Worm (Caenorhabditis elegans) whole organism, early embryonic: ENCODE results near the gene cox-5A.
A peak's percentile ranks its signal among the peaks of the same experiment; 100 is the strongest.

ENCODE experiments used
- B0310.2 ChIP-seq: sonication (generic microtip); optimal IDR thresholded peaks from 2 replicates; lab custom pipeline; 2016; ENCODE audit warnings: mild to moderate bottlenecking, missing genetic modification characterization, missing compliant biosample characterization
- F13C5.2 ChIP-seq: sonication (generic microtip); optimal IDR thresholded peaks from 2 replicates; lab custom pipeline; 2017; ENCODE audit warnings: mild to moderate bottlenecking, missing genetic modification characterization, inconsistent platforms, missing compliant biosample characterization
- aly-1 ChIP-seq: sonication (generic microtip); optimal IDR thresholded peaks from 2 replicates; lab custom pipeline; 2016; ENCODE audit warnings: missing genetic modification characterization, missing compliant biosample characterization
- ama-1 ChIP-seq: fragments of 150-350 bp; optimal IDR thresholded peaks from 2 replicates; lab custom pipeline; 2014
- ceh-13 ChIP-seq: fragments of 200-800 bp; sonication (Bioruptor generic); optimal IDR thresholded peaks from 2 replicates; lab custom pipeline; 2018; ENCODE audit warnings: mild to moderate bottlenecking, missing genetic modification characterization, missing compliant biosample characterization
- ceh-36 ChIP-seq: sonication (generic microtip); optimal IDR thresholded peaks from 2 replicates; lab custom pipeline; 2016; ENCODE audit warnings: missing genetic modification characterization, inconsistent platforms, missing compliant biosample characterization
- ets-7 ChIP-seq: sonication (generic microtip); optimal IDR thresholded peaks from 2 replicates; lab custom pipeline; 2016; ENCODE audit warnings: missing genotype, missing genetic modification characterization, missing compliant biosample characterization
- flt-1 ChIP-seq: fragments of 200-800 bp; sonication (Bioruptor generic); IDR thresholded peaks from 2 replicates; pipeline ENCODE4 v1.3.6; 2022; ENCODE audit warnings: missing genetic modification characterization, missing compliant biosample characterization
- hmbx-1 ChIP-seq: sonication (generic microtip); optimal IDR thresholded peaks from 2 replicates; lab custom pipeline; 2016; ENCODE audit warnings: mild to moderate bottlenecking, missing genetic modification characterization, missing compliant biosample characterization
- hmg-4 ChIP-seq: fragments of 200-800 bp; sonication (Bioruptor generic); optimal IDR thresholded peaks from 2 replicates; lab custom pipeline; 2018; ENCODE audit warnings: mild to moderate bottlenecking, missing genetic modification characterization, missing compliant biosample characterization
- hnd-1 ChIP-seq: sonication (generic microtip); optimal IDR thresholded peaks from 2 replicates; lab custom pipeline; 2016; ENCODE audit warnings: missing genetic modification characterization, missing compliant biosample characterization
- pes-1 ChIP-seq: fragments of 200-800 bp; sonication (Bioruptor generic); IDR thresholded peaks from 2 replicates; pipeline ENCODE4 v1.3.6; 2022; ENCODE audit warnings: missing genetic modification reagents, missing genetic modification characterization, missing compliant biosample characterization
- scrt-1 ChIP-seq: fragments of 200-800 bp; sonication (Bioruptor generic); IDR thresholded peaks from 2 replicates; pipeline ENCODE4 v1.3.6; 2022; ENCODE audit warnings: missing genetic modification characterization, missing compliant biosample characterization
- sea-1 ChIP-seq: fragments of 200-800 bp; sonication (Bioruptor generic); conservative IDR thresholded peaks from 2 replicates; pipeline ENCODE4 v1.3.6; 2022; ENCODE audit warnings: missing genetic modification characterization, missing compliant biosample characterization
- tbx-11 ChIP-seq: fragments of 200-800 bp; sonication (Bioruptor generic); IDR thresholded peaks from 2 replicates; pipeline ENCODE4 v1.3.6; 2022; ENCODE audit warnings: missing genetic modification characterization, missing compliant biosample characterization
- tbx-37 ChIP-seq: fragments of 200-800 bp; sonication (Bioruptor generic); conservative IDR thresholded peaks from 2 replicates; pipeline ENCODE4 v1.3.6; 2022; ENCODE audit warnings: missing genetic modification reagents, missing genetic modification characterization, missing compliant biosample characterization
- tra-4 ChIP-seq: sonication (generic microtip); optimal IDR thresholded peaks from 2 replicates; lab custom pipeline; 2017; ENCODE audit warnings: missing genetic modification characterization, missing compliant biosample characterization

The cox-5A gene

ce11 chrIII:12925947-12926607 lies 20.8 kb downstream of the cox-5A start, which contains the start of the genes npp-25 and mrps-10:
TSS of gene npp-25 (minus strand) at chrIII:12925997.
TSS of gene mrps-10 (plus strand) at chrIII:12926557.
- TF ChIP-seq aly-1, result no peak
- TF ChIP-seq F13C5.2 (tag; lab: Kevin White, UChicago), result peak; percentile 26

- TF ChIP-seq tra-4 (tag; lab: Kevin White, UChicago) (no peak), tbx-37 (no peak), scrt-1 (GFP tag; lab: Robert Waterston, UW) (no peak), B0310.2 (no peak), ets-7 (tag; lab: Kevin White, UChicago) (no peak), pes-1 (GFP tag; lab: Robert Waterston, UW) (no peak), ceh-13 (GFP tag; lab: Kevin White, UChicago) (no peak), tbx-11 (GFP tag; lab: Robert Waterston, UW) (no peak), ama-1 (lab: Kevin White, UChicago) (no peak), hnd-1 (tag; lab: Kevin White, UChicago) (no peak), sea-1 (GFP tag; lab: Robert Waterston, UW) (no peak), hmbx-1 (tag; lab: Kevin White, UChicago) (no peak), hmg-4 (GFP tag; lab: Kevin White, UChicago) (no peak), aly-1 (no peak), ceh-36 (no peak), flt-1 (GFP tag; lab: Robert Waterston, UW) (no peak), F13C5.2 (tag; lab: Kevin White, UChicago) (no peak)
Observed at ce11 chrIII:12929573-12929972, 24.3 kb downstream of the cox-5A start, which contains the start of gene Y37D8A.19. TSS of gene Y37D8A.19 (plus strand) at chrIII:12929873.

- no peak for TF ChIP-seq scrt-1 (GFP tag; lab: Robert Waterston, UW)
- TF ChIP-seq hmg-4 (GFP tag; lab: Kevin White, UChicago), result no peak
- no peak for TF ChIP-seq pes-1 (GFP tag; lab: Robert Waterston, UW)
- TF ChIP-seq F13C5.2 (tag; lab: Kevin White, UChicago), result no peak
- no peak for TF ChIP-seq hmbx-1 (tag; lab: Kevin White, UChicago)
- TF ChIP-seq ceh-13 (GFP tag; lab: Kevin White, UChicago), result no peak
- no peak for TF ChIP-seq B0310.2
- no peak for TF ChIP-seq flt-1 (GFP tag; lab: Robert Waterston, UW)
- no peak for TF ChIP-seq tbx-11 (GFP tag; lab: Robert Waterston, UW)
- TF ChIP-seq ceh-36, result no peak
- no peak for TF ChIP-seq hnd-1 (tag; lab: Kevin White, UChicago)
- no peak for TF ChIP-seq aly-1
Observed at ce11 chrIII:12931108-12931507, 25.8 kb downstream of the cox-5A start.

- TF ChIP-seq hmg-4 (GFP tag; lab: Kevin White, UChicago) (no peak), ets-7 (tag; lab: Kevin White, UChicago) (no peak), aly-1 (no peak), tra-4 (tag; lab: Kevin White, UChicago) (no peak), hnd-1 (tag; lab: Kevin White, UChicago) (no peak), ceh-13 (GFP tag; lab: Kevin White, UChicago) (no peak)
Observed at ce11 chrIII:12931786-12932427, 26.6 kb downstream of the cox-5A start, which contains the start of gene rbm-7. TSS of gene rbm-7 (minus strand) at chrIII:12931867.

ce11 chrIII:12932776-12933175 lies 27.5 kb downstream of the cox-5A start:
- no peak for TF ChIP-seq ceh-13 (GFP tag; lab: Kevin White, UChicago)
- no peak for TF ChIP-seq pes-1 (GFP tag; lab: Robert Waterston, UW)
- TF ChIP-seq ama-1 (lab: Kevin White, UChicago), result no peak
- TF ChIP-seq B0310.2, result no peak
- no peak for TF ChIP-seq flt-1 (GFP tag; lab: Robert Waterston, UW)
- TF ChIP-seq tbx-37, result no peak
- TF ChIP-seq hmg-4 (GFP tag; lab: Kevin White, UChicago), result no peak
- no peak for TF ChIP-seq hnd-1 (tag; lab: Kevin White, UChicago)
- TF ChIP-seq tbx-11 (GFP tag; lab: Robert Waterston, UW), result no peak
- TF ChIP-seq sea-1 (GFP tag; lab: Robert Waterston, UW), result no peak
- no peak for TF ChIP-seq hmbx-1 (tag; lab: Kevin White, UChicago)
- no peak for TF ChIP-seq tra-4 (tag; lab: Kevin White, UChicago)
- TF ChIP-seq scrt-1 (GFP tag; lab: Robert Waterston, UW), result no peak
- TF ChIP-seq aly-1, result no peak
- TF ChIP-seq F13C5.2 (tag; lab: Kevin White, UChicago), result no peak

ce11 chrIII:12934417-12934816 lies 29.1 kb downstream of the cox-5A start, which contains the start of gene epg-3:
TSS of gene epg-3 (plus strand) at chrIII:12934717.
- TF ChIP-seq tra-4 (tag; lab: Kevin White, UChicago) (no peak), ets-7 (tag; lab: Kevin White, UChicago) (no peak), pes-1 (GFP tag; lab: Robert Waterston, UW) (no peak), tbx-11 (GFP tag; lab: Robert Waterston, UW) (no peak), ceh-13 (GFP tag; lab: Kevin White, UChicago) (no peak), tbx-37 (no peak), flt-1 (GFP tag; lab: Robert Waterston, UW) (no peak), sea-1 (GFP tag; lab: Robert Waterston, UW) (no peak), scrt-1 (GFP tag; lab: Robert Waterston, UW) (no peak), aly-1 (no peak), ceh-36 (no peak), hnd-1 (tag; lab: Kevin White, UChicago) (no peak), hmg-4 (GFP tag; lab: Kevin White, UChicago) (no peak), B0310.2 (no peak), ama-1 (lab: Kevin White, UChicago) (no peak), F13C5.2 (tag; lab: Kevin White, UChicago) (no peak), hmbx-1 (tag; lab: Kevin White, UChicago) (no peak)
